Worm (Caenorhabditis elegans) whole organism, mixed stage, embryonic: ENCODE data around the gene madd-2.

Experiments used
- ces-1 ChIP-seq: fragments of 150-350 bp; optimal IDR thresholded peaks from 2 replicates; lab custom pipeline; 2014; ENCODE audit warnings: missing biosample characterization, missing genetic modification reagents, missing genetic modification characterization
- elt-1 ChIP-seq: sonication (generic microtip); optimal IDR thresholded peaks from 2 replicates; lab custom pipeline; 2017; ENCODE audit warnings: missing genetic modification characterization, mild to moderate bottlenecking, missing compliant biosample characterization, antibody characterized with exemption, moderate library complexity, borderline replicate concordance; ENCODE audit not compliant: insufficient read depth
- lin-13 ChIP-seq: fragments of 150-350 bp; optimal IDR thresholded peaks from 2 replicates; lab custom pipeline; 2014; ENCODE audit warnings: missing biosample characterization, missing genetic modification characterization
- nhr-2 ChIP-seq: fragments of 150-350 bp; optimal IDR thresholded peaks from 2 replicates; lab custom pipeline; 2014; ENCODE audit warnings: missing biosample characterization, missing genetic modification characterization
- pha-4 ChIP-seq: fragments of 150-350 bp; optimal IDR thresholded peaks from 2 replicates; lab custom pipeline; 2018; ENCODE audit warnings: missing biosample characterization, missing genetic modification reagents, missing genetic modification characterization
- snpc-4 ChIP-seq: fragments of 150-350 bp; optimal IDR thresholded peaks from 2 replicates; lab custom pipeline; 2014; ENCODE audit warnings: missing biosample characterization, missing genetic modification characterization
- tbx-8 ChIP-seq: fragments of 200-800 bp; sonication (Bioruptor generic); optimal IDR thresholded peaks from 2 replicates; lab custom pipeline; 2018; ENCODE audit warnings: mild to moderate bottlenecking, missing genetic modification characterization, moderate library complexity, missing compliant biosample characterization
- unc-62 ChIP-seq: fragments of 150-350 bp; optimal IDR thresholded peaks from 2 replicates; lab custom pipeline; 2014; ENCODE audit warnings: missing biosample characterization, missing genetic modification reagents, missing genetic modification characterization
- ztf-11 ChIP-seq: fragments of 150-350 bp; optimal IDR thresholded peaks from 2 replicates; lab custom pipeline; 2014; ENCODE audit warnings: missing biosample characterization, missing genetic modification characterization

- no peak for TF ChIP-seq ces-1 (GFP tag; lab: Kevin White, UChicago)
- TF ChIP-seq nhr-2 = no peak
- TF ChIP-seq elt-1 = no peak
- no peak for TF ChIP-seq lin-13
- no peak for TF ChIP-seq pha-4 (tag; lab: Kevin White, UChicago)
- TF ChIP-seq ztf-11 (tag; lab: Kevin White, UChicago) = no peak
- no peak for TF ChIP-seq unc-62 (GFP tag; lab: Kevin White, UChicago)
- no peak for TF ChIP-seq snpc-4 (tag; lab: Kevin White, UChicago)
- TF ChIP-seq tbx-8 (GFP tag; lab: Kevin White, UChicago) = no peak
Measured at ce11 chrV:1176277-1176839, 58.9 kb downstream of the madd-2 start, which contains the start of gene T21H3.1.
